Worm (Caenorhabditis elegans) whole organism, L4/young adult: ENCODE measurements around the gene ZK563.7.

ENCODE experiments used
- W03F9.2 ChIP-seq: fragments of 150-350 bp; optimal IDR thresholded peaks from 2 replicates; lab custom pipeline; 2014; ENCODE audit warnings: missing biosample characterization, missing genetic modification characterization
- dao-5 ChIP-seq: sonication (generic microtip); optimal IDR thresholded peaks from 2 replicates; lab custom pipeline; 2016; ENCODE audit warnings: missing genotype, missing genetic modification characterization, moderate library complexity, missing compliant biosample characterization

ce11 chrX:3366782-3367181, 13.5 kb upstream of the ZK563.7 start:
- TF ChIP-seq dao-5 (tag; lab: Kevin White, UChicago) (no peak), W03F9.2 (tag; lab: Kevin White, UChicago) (no peak)
